Fruit fly (Drosophila melanogaster) whole organism, embryonic: ENCODE data around the gene CG6465.

ENCODE experiments used
- Atf3 ChIP-seq: fragments of 200-800 bp; sonication (Bioruptor generic); optimal IDR thresholded peaks from 3 replicates; lab custom pipeline; 2016; ENCODE audit warnings: missing biosample characterization, missing genetic modification characterization
- Blimp-1 ChIP-seq: fragments of 200-800 bp; sonication (Bioruptor generic); optimal IDR thresholded peaks from 3 replicates; lab custom pipeline; 2018; ENCODE audit warnings: missing biosample characterization, missing genetic modification characterization, mild to moderate bottlenecking, moderate library complexity, missing genetic modification reagents
- CG1024 ChIP-seq: fragments of 200-800 bp; sonication (Bioruptor generic); IDR thresholded peaks from 2 replicates; pipeline ENCODE4 v1.3.6; 2022; ENCODE audit warnings: missing biosample characterization, missing genetic modification characterization
- CG12299 ChIP-seq: fragments of 200-800 bp; sonication (Bioruptor generic); optimal IDR thresholded peaks from 2 replicates; lab custom pipeline; 2018; ENCODE audit warnings: missing biosample characterization, mild to moderate bottlenecking, missing genetic modification characterization
- CG1647 ChIP-seq: fragments of 200-800 bp; sonication (Bioruptor generic); optimal IDR thresholded peaks from 3 replicates; lab custom pipeline; 2016; ENCODE audit warnings: missing biosample characterization, missing genetic modification characterization
- CG17568 ChIP-seq: fragments of 200-800 bp; sonication (Bioruptor generic); optimal IDR thresholded peaks from 2 replicates; lab custom pipeline; 2018; ENCODE audit warnings: missing biosample characterization, mild to moderate bottlenecking, missing genetic modification characterization, moderate library complexity
- CG17829 ChIP-seq: fragments of 200-800 bp; optimal IDR thresholded peaks from 2 replicates; lab custom pipeline; 2019; ENCODE audit warnings: missing biosample characterization, mild to moderate bottlenecking, missing genetic modification characterization, moderate library complexity
- CG17912 ChIP-seq: fragments of 200-800 bp; sonication (Bioruptor generic); optimal IDR thresholded peaks from 2 replicates; lab custom pipeline; 2018; ENCODE audit warnings: missing biosample characterization, mild to moderate bottlenecking, missing genetic modification characterization
- CG2712 ChIP-seq: fragments of 200-800 bp; optimal IDR thresholded peaks from 3 replicates; lab custom pipeline; 2019; ENCODE audit warnings: missing biosample characterization, mild to moderate bottlenecking, missing genetic modification characterization, moderate library complexity
- CG2875 ChIP-seq: fragments of 200-800 bp; sonication (Bioruptor generic); optimal IDR thresholded peaks from 2 replicates; lab custom pipeline; 2017; ENCODE audit warnings: missing biosample characterization, mild to moderate bottlenecking, missing genetic modification characterization, missing genetic modification reagents
- CG30403 ChIP-seq: fragments of 200-800 bp; sonication (Bioruptor generic); optimal IDR thresholded peaks from 3 replicates; lab custom pipeline; 2016; ENCODE audit warnings: missing biosample characterization, missing genetic modification characterization
- CG32767 ChIP-seq: fragments of 200-800 bp; sonication (Bioruptor generic); IDR thresholded peaks from 2 replicates; pipeline ENCODE4 v1.3.6; 2022; ENCODE audit warnings: missing biosample characterization, missing genetic modification characterization
- CG3281 ChIP-seq: fragments of 200-800 bp; sonication (Bioruptor generic); optimal IDR thresholded peaks from 3 replicates; lab custom pipeline; 2017; ENCODE audit warnings: missing biosample characterization, mild to moderate bottlenecking, missing genetic modification characterization
- CG3995 ChIP-seq: fragments of 200-800 bp; sonication (Bioruptor generic); optimal IDR thresholded peaks from 3 replicates; lab custom pipeline; 2016; ENCODE audit warnings: missing biosample characterization, missing genetic modification characterization
- CG4424 ChIP-seq: fragments of 200-800 bp; sonication (Bioruptor generic); optimal IDR thresholded peaks from 3 replicates; lab custom pipeline; 2016; ENCODE audit warnings: missing biosample characterization, missing genetic modification characterization
- CG6654 ChIP-seq: fragments of 200-800 bp; sonication (Bioruptor generic); optimal IDR thresholded peaks from 2 replicates; lab custom pipeline; 2017; ENCODE audit warnings: missing biosample characterization, mild to moderate bottlenecking, missing genetic modification characterization
- CG6813 ChIP-seq: fragments of 200-800 bp; sonication (Bioruptor generic); optimal IDR thresholded peaks from 2 replicates; lab custom pipeline; 2017; ENCODE audit warnings: missing biosample characterization, missing genetic modification characterization, mild to moderate bottlenecking, moderate library complexity, missing genetic modification reagents
- CG7987 ChIP-seq: fragments of 200-800 bp; sonication (Bioruptor generic); optimal IDR thresholded peaks from 2 replicates; lab custom pipeline; 2018; ENCODE audit warnings: missing biosample characterization, mild to moderate bottlenecking, missing genetic modification characterization, moderate library complexity
- CG8089 ChIP-seq: fragments of 200-800 bp; sonication (Bioruptor generic); optimal IDR thresholded peaks from 3 replicates; lab custom pipeline; 2016; ENCODE audit warnings: missing biosample characterization, missing genetic modification characterization
- CG8359 ChIP-seq: fragments of 200-800 bp; sonication (Bioruptor generic); optimal IDR thresholded peaks from 2 replicates; lab custom pipeline; 2017; ENCODE audit warnings: missing biosample characterization, mild to moderate bottlenecking, missing genetic modification characterization, borderline replicate concordance
- CG9437 ChIP-seq: fragments of 200-800 bp; sonication (Bioruptor generic); optimal IDR thresholded peaks from 2 replicates; lab custom pipeline; 2018; ENCODE audit warnings: missing biosample characterization, mild to moderate bottlenecking, missing genetic modification characterization
- Camta ChIP-seq: fragments of 200-800 bp; sonication (Bioruptor generic); optimal IDR thresholded peaks from 2 replicates; lab custom pipeline; 2016; ENCODE audit warnings: missing biosample characterization, missing genetic modification characterization
- Dp ChIP-seq: fragments of 200-800 bp; sonication (Bioruptor generic); optimal IDR thresholded peaks from 2 replicates; lab custom pipeline; 2018; ENCODE audit warnings: missing biosample characterization, mild to moderate bottlenecking, missing genetic modification characterization, moderate library complexity
- H2.0 ChIP-seq: fragments of 200-800 bp; sonication (Bioruptor generic); IDR thresholded peaks from 2 replicates; pipeline ENCODE4 v1.3.6; 2022; ENCODE audit warnings: missing biosample characterization, missing genetic modification characterization
- Kr ChIP-seq: fragments of 200-800 bp; sonication (Bioruptor generic); optimal IDR thresholded peaks from 2 replicates; lab custom pipeline; 2017; ENCODE audit warnings: missing biosample characterization, mild to moderate bottlenecking, missing genetic modification characterization
- PHDP ChIP-seq: fragments of 200-800 bp; sonication (Bioruptor generic); optimal IDR thresholded peaks from 3 replicates; lab custom pipeline; 2018; ENCODE audit warnings: missing biosample characterization, mild to moderate bottlenecking, missing genetic modification characterization, moderate library complexity
- Sox100B ChIP-seq: fragments of 200-800 bp; sonication (Bioruptor generic); optimal IDR thresholded peaks from 3 replicates; lab custom pipeline; 2018; ENCODE audit warnings: missing biosample characterization, mild to moderate bottlenecking, missing genetic modification characterization
- Stat92E ChIP-seq, 3 experiments: fragments of >200 bp in 2 of 3; fragments of 200-800 bp in 1 of 3; sonication (Bioruptor generic) in 1 of 3; optimal IDR thresholded peaks; 2 replicates each; lab custom pipeline; 2017 to 2019; ENCODE audit warnings: missing biosample characterization in 3 of 3, missing genetic modification characterization in 3 of 3, mild to moderate bottlenecking in 1 of 3, moderate library complexity in 1 of 3
- Tbp ChIP-seq: fragments of >200 bp; optimal IDR thresholded peaks from 2 replicates; lab custom pipeline; 2018; ENCODE audit warnings: missing biosample characterization, missing genetic modification characterization
- Xbp1 ChIP-seq: fragments of 200-800 bp; sonication (Bioruptor generic); optimal IDR thresholded peaks from 3 replicates; lab custom pipeline; 2016; ENCODE audit warnings: missing biosample characterization, mild to moderate bottlenecking, missing genetic modification characterization
- cato ChIP-seq: fragments of 200-800 bp; sonication (Bioruptor generic); optimal IDR thresholded peaks from 2 replicates; lab custom pipeline; 2016; ENCODE audit warnings: missing biosample characterization, missing genetic modification characterization, borderline replicate concordance
- corto ChIP-seq: fragments of 200-800 bp; sonication (Bioruptor generic); optimal IDR thresholded peaks from 2 replicates; lab custom pipeline; 2016; ENCODE audit warnings: missing biosample characterization, mild to moderate bottlenecking, missing genetic modification characterization, moderate library complexity
- dmrt11E ChIP-seq: fragments of 200-800 bp; sonication (Bioruptor generic); optimal IDR thresholded peaks from 3 replicates; lab custom pipeline; 2018; ENCODE audit warnings: missing biosample characterization, mild to moderate bottlenecking, missing genetic modification characterization, moderate library complexity
- fd96Cb ChIP-seq: fragments of 200-800 bp; sonication (Bioruptor generic); optimal IDR thresholded peaks from 2 replicates; lab custom pipeline; 2018; ENCODE audit warnings: missing biosample characterization, mild to moderate bottlenecking, missing genetic modification characterization, moderate library complexity
- fru ChIP-seq: fragments of >200 bp; optimal IDR thresholded peaks from 2 replicates; lab custom pipeline; 2017
- hb ChIP-seq: fragments of 200-800 bp; sonication (Bioruptor generic); IDR thresholded peaks from 3 replicates; pipeline ENCODE4 v1.3.6; 2022; ENCODE audit warnings: missing biosample characterization, missing genetic modification characterization; ENCODE audit not compliant: partially characterized antibody
- hth ChIP-seq: fragments of >200 bp; optimal IDR thresholded peaks from 2 replicates; lab custom pipeline; 2017; ENCODE audit warnings: inconsistent platforms
- ind ChIP-seq: fragments of 200-800 bp; sonication (Bioruptor generic); optimal IDR thresholded peaks from 3 replicates; lab custom pipeline; 2016; ENCODE audit warnings: missing biosample characterization, missing genetic modification characterization
- jing ChIP-seq: fragments of 200-800 bp; sonication (Bioruptor generic); optimal IDR thresholded peaks from 2 replicates; lab custom pipeline; 2018; ENCODE audit warnings: missing biosample characterization, mild to moderate bottlenecking, missing genetic modification characterization
- lbe ChIP-seq: fragments of 200-800 bp; sonication (Bioruptor generic); optimal IDR thresholded peaks from 2 replicates; lab custom pipeline; 2016; ENCODE audit warnings: missing biosample characterization, mild to moderate bottlenecking, missing genetic modification characterization
- pfk ChIP-seq: fragments of 200-800 bp; sonication (Bioruptor generic); optimal IDR thresholded peaks from 2 replicates; lab custom pipeline; 2018; ENCODE audit warnings: missing biosample characterization, mild to moderate bottlenecking, missing genetic modification characterization, moderate library complexity
- sens ChIP-seq: fragments of 200-800 bp; sonication (Bioruptor generic); peaks from one replicate; lab custom pipeline; 2016; ENCODE audit warnings: missing biosample characterization, missing genetic modification characterization
- so ChIP-seq: fragments of 200-800 bp; sonication (Bioruptor generic); IDR thresholded peaks from 3 replicates; pipeline ENCODE4 v1.3.6; 2022; ENCODE audit warnings: missing biosample characterization, missing genetic modification characterization
- tgo ChIP-seq: fragments of 200-800 bp; sonication (Bioruptor generic); IDR thresholded peaks from 3 replicates; pipeline ENCODE4 v1.3.6; 2022; ENCODE audit warnings: missing biosample characterization, missing genetic modification characterization
- tin ChIP-seq: fragments of 200-800 bp; sonication (Bioruptor generic); optimal IDR thresholded peaks from 3 replicates; lab custom pipeline; 2016; ENCODE audit warnings: missing biosample characterization, missing genetic modification characterization
- unc-4 ChIP-seq: fragments of 200-800 bp; sonication (Bioruptor generic); IDR thresholded peaks from 2 replicates; pipeline ENCODE4 v1.3.6; 2022; ENCODE audit warnings: missing biosample characterization, missing genetic modification characterization; ENCODE audit not compliant: partially characterized antibody
- zen ChIP-seq: fragments of 200-800 bp; sonication (Bioruptor generic); optimal IDR thresholded peaks from 3 replicates; lab custom pipeline; 2018; ENCODE audit warnings: missing biosample characterization, mild to moderate bottlenecking, missing genetic modification characterization, moderate library complexity
- zfh2 ChIP-seq: fragments of 200-800 bp; sonication (Bioruptor generic); optimal IDR thresholded peaks from 2 replicates; lab custom pipeline; 2016; ENCODE audit warnings: missing biosample characterization, missing genetic modification characterization

The CG6465 gene

dm6 chr3R:10650641-10651318 is 26.3 kb downstream of the CG6465 start (continued):
- TF ChIP-seq Dp (GFP tag; lab: Kevin White, UChicago) (no peak), Blimp-1 (peak; percentile 44), CG2712 (peak; percentile 62), Xbp1 (GFP tag; lab: Kevin White, UChicago) (peak; percentile 6), CG8359 (peak; percentile 10), dmrt11E (tag; lab: Kevin White, UChicago) (peak; percentile 73), fd96Cb (tag; lab: Kevin White, UChicago) (peak; percentile 12), CG17829 (tag; lab: Kevin White, UChicago) (peak; percentile 18), zen (peak; percentile 1), tin (GFP tag; lab: Kevin White, UChicago) (peak; percentile 4)

- TF ChIP-seq ind (peak; percentile 53), Sox100B (GFP tag; lab: Kevin White, UChicago) (peak; percentile 11), hth (lab: Kevin White, UChicago) (no peak), CG30403 (GFP tag; lab: Kevin White, UChicago) (peak; percentile 47), CG1647 (GFP tag; lab: Kevin White, UChicago) (no peak), CG12299 (tag; lab: Kevin White, UChicago) (no peak), PHDP (tag; lab: Kevin White, UChicago) (peak; percentile 3), tgo (peak; percentile 62; the same call in 2 of the 3 replicates), CG3995 (GFP tag; lab: Kevin White, UChicago) (no peak), CG7987 (GFP tag; lab: Kevin White, UChicago) (no peak), CG17568 (no peak), fru (no peak), Camta (GFP tag; lab: Kevin White, UChicago) (peak; percentile 36), zfh2 (GFP tag; lab: Kevin White, UChicago) (no peak), CG6813 (GFP tag; lab: Kevin White, UChicago) (no peak), cato (GFP tag; lab: Kevin White, UChicago) (peak; percentile 28), CG17912 (GFP tag; lab: Kevin White, UChicago) (no peak), CG9437 (GFP tag; lab: Kevin White, UChicago) (no peak), corto (GFP tag; lab: Kevin White, UChicago) (no peak), CG8089 (GFP tag; lab: Kevin White, UChicago) (peak; percentile 21), Tbp (no peak), CG6654 (no peak), CG4424 (peak; percentile 55), sens (GFP tag; lab: Kevin White, UChicago) (peak; percentile 89), CG3281 (GFP tag; lab: Kevin White, UChicago) (no peak), H2.0 (peak; percentile 62), lbe (no peak), jing (no peak), Stat92E (GFP tag; optimal IDR thresholded peaks at IDR 0.05; lab: Kevin White, UChicago) (no peak), CG2875 (peak; percentile 40), pfk (no peak), Atf3 (peak; percentile 9), CG32767 (GFP tag; lab: Robert Waterston, UW) (peak; percentile 43; the same call in 1 of the 2 replicates), so (peak; percentile 49; the same call in 1 of the 3 replicates), hb (GFP tag; lab: Robert Waterston, UW) (no peak), Kr (GFP tag; lab: Kevin White, UChicago) (no peak), CG1024 (GFP tag; lab: Robert Waterston, UW) (no peak), unc-4 (no peak)
Measured at dm6 chr3R:10648556-10649181, 28.4 kb downstream of the CG6465 start.
